Fruit fly (Drosophila melanogaster) whole organism, pupa: ENCODE data around the gene MED18.

Source experiments
- CG10348 ChIP-seq: fragments of 200-800 bp; sonication (Bioruptor generic); IDR thresholded peaks from 2 replicates; pipeline ENCODE4 v1.3.6; 2022; ENCODE audit warnings: missing biosample characterization, missing genetic modification characterization
- CG12605 ChIP-seq: fragments of 200-800 bp; sonication (Bioruptor generic); IDR thresholded peaks from 2 replicates; pipeline ENCODE4 v1.3.6; 2022; ENCODE audit warnings: missing biosample characterization, missing genetic modification characterization
- CG13204 ChIP-seq: fragments of 200-800 bp; sonication (Bioruptor generic); optimal IDR thresholded peaks from 2 replicates; lab custom pipeline; 2018; ENCODE audit warnings: missing biosample characterization, mild to moderate bottlenecking, missing genetic modification characterization, moderate library complexity
- CG14655 ChIP-seq: fragments of 200-800 bp; sonication (Bioruptor generic); optimal IDR thresholded peaks from 3 replicates; lab custom pipeline; 2017; ENCODE audit warnings: mild to moderate bottlenecking, missing biosample characterization, missing genetic modification reagents, missing genetic modification characterization
- CG15710 ChIP-seq: fragments of 200-800 bp; sonication (Bioruptor generic); optimal IDR thresholded peaks from 2 replicates; lab custom pipeline; 2018; ENCODE audit warnings: missing biosample characterization, mild to moderate bottlenecking, missing genetic modification characterization, moderate library complexity
- CG17806 ChIP-seq: fragments of 200-800 bp; sonication (Bioruptor generic); optimal IDR thresholded peaks from 2 replicates; lab custom pipeline; 2018; ENCODE audit warnings: missing biosample characterization, mild to moderate bottlenecking, missing genetic modification characterization, moderate library complexity
- CG32121 ChIP-seq: fragments of 200-800 bp; sonication (Bioruptor generic); IDR thresholded peaks from 2 replicates; pipeline ENCODE4 v1.3.6; 2022; ENCODE audit warnings: missing biosample characterization, missing genetic modification characterization
- CG34367 ChIP-seq: fragments of 200-800 bp; sonication (Bioruptor generic); optimal IDR thresholded peaks from 2 replicates; lab custom pipeline; 2018; ENCODE audit warnings: missing biosample characterization, mild to moderate bottlenecking, missing genetic modification characterization
- CG4496 ChIP-seq: fragments of 200-800 bp; sonication (Bioruptor generic); IDR thresholded peaks from 3 replicates; pipeline ENCODE4 v1.3.6; 2022; ENCODE audit warnings: missing biosample characterization, missing genetic modification characterization
- CG8159 ChIP-seq: fragments of 200-800 bp; sonication (Bioruptor generic); optimal IDR thresholded peaks from 3 replicates; lab custom pipeline; 2018; ENCODE audit warnings: missing biosample characterization, mild to moderate bottlenecking, missing genetic modification characterization, moderate library complexity
- CG8301 ChIP-seq: fragments of 200-800 bp; sonication (Bioruptor generic); optimal IDR thresholded peaks from 2 replicates; lab custom pipeline; 2018; ENCODE audit warnings: missing biosample characterization, mild to moderate bottlenecking, missing genetic modification characterization
- CG9948 ChIP-seq: fragments of 200-800 bp; sonication (Bioruptor generic); optimal IDR thresholded peaks from 2 replicates; lab custom pipeline; 2018; ENCODE audit warnings: missing biosample characterization, mild to moderate bottlenecking, missing genetic modification characterization, moderate library complexity
- D1 ChIP-seq: fragments of 200-800 bp; sonication (Bioruptor generic); optimal IDR thresholded peaks from 2 replicates; lab custom pipeline; 2018; ENCODE audit warnings: missing biosample characterization, mild to moderate bottlenecking, missing genetic modification characterization, moderate library complexity
- EcR ChIP-seq: fragments of 200-800 bp; sonication (Bioruptor generic); optimal IDR thresholded peaks from 3 replicates; lab custom pipeline; 2019; ENCODE audit warnings: missing biosample characterization, missing genetic modification characterization, mild to moderate bottlenecking, moderate library complexity, missing genetic modification reagents
- Ets98B ChIP-seq: fragments of 200-800 bp; sonication (Bioruptor generic); IDR thresholded peaks from 2 replicates; pipeline ENCODE4 v1.3.6; 2022; ENCODE audit warnings: missing biosample characterization, missing genetic modification characterization
- Pif1A ChIP-seq: fragments of 200-800 bp; sonication (Bioruptor generic); optimal IDR thresholded peaks from 3 replicates; lab custom pipeline; 2016; ENCODE audit warnings: missing biosample characterization, missing genetic modification characterization
- Pif1B ChIP-seq: fragments of 200-800 bp; sonication (Bioruptor generic); optimal IDR thresholded peaks from 3 replicates; lab custom pipeline; 2016; ENCODE audit warnings: missing biosample characterization, missing genetic modification characterization
- Snoo ChIP-seq: fragments of 200-800 bp; sonication (Bioruptor generic); optimal IDR thresholded peaks from 3 replicates; lab custom pipeline; 2017; ENCODE audit warnings: missing biosample characterization, mild to moderate bottlenecking, missing genetic modification characterization, inconsistent platforms
- fd96Ca ChIP-seq: fragments of 200-800 bp; sonication (Bioruptor generic); IDR thresholded peaks from 3 replicates; pipeline ENCODE4 v1.3.6; 2022; ENCODE audit warnings: missing biosample characterization, missing genetic modification characterization
- gl ChIP-seq: fragments of 200-800 bp; sonication (Bioruptor generic); optimal IDR thresholded peaks from 2 replicates; lab custom pipeline; 2018; ENCODE audit warnings: missing biosample characterization, mild to moderate bottlenecking, missing genetic modification characterization
- rn ChIP-seq: fragments of 200-800 bp; sonication (Bioruptor generic); IDR thresholded peaks from 2 replicates; pipeline ENCODE4 v1.3.6; 2022; ENCODE audit warnings: missing biosample characterization, missing genetic modification characterization

The MED18 gene

DNA sequence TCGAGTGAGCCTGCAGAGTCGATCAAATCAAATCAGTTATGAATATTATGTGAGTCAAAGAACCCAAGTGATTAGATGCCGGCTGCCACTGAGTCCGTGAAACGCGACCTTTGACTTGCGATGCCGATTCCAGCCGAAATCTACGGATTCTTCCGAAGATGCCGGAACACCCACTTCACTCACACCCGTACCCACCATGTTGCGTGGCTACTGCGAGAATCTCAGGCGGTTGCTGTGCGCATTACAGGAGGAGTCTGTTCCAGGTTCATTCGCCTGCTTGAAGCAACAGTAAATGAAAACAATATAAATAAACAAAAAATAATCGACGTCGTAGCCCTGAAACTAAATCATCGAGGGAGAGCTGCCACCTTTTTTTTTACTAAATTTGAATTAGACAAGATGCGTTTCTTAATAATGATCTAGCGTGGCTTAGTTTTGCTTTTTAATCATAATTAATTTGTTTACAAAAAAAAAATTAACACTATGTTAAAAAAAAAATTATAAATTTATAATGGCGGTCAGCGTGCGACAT lies 36.0 kb downstream of the MED18 start, which contains the start of gene Ldaf1:
Gene Ldaf1, minus strand, starts transcription at position 307 of the 532 bp plus-strand sequence.
- TF ChIP-seq rn (no peak), Pif1A (GFP tag; lab: Kevin White, UChicago) (no peak), EcR (GFP tag; lab: Kevin White, UChicago) (peak; percentile 39)

DNA sequence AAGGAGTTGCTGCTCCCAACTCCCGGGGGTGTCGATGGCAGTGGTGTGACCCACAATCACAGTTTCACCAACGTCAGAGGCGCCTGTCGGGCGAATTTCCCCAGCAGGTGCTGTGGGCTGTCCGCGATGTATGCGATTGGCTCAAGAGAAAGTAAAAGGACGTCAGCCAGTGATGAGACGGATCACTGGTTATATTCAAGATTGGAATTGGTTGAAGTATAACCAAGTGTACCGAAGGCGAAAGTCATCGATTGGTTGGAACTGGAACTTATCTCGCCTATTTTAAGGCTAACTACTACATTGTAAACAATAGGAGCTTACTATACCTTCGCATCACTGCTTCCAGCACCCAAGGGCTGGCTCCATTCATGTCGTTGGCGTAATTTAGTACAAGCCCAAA lies 37.4 kb downstream of the MED18 start, which contains the start of gene CG32801:
Gene CG32801, minus strand, starts transcription at position 101 of the 400 bp plus-strand sequence.
- no peak for TF ChIP-seq CG17806 (tag; lab: Kevin White, UChicago)
- TF ChIP-seq CG8301 (tag; lab: Kevin White, UChicago), result no peak
- no peak for TF ChIP-seq CG10348
- no peak for TF ChIP-seq CG13204 (GFP tag; lab: Kevin White, UChicago)
- TF ChIP-seq fd96Ca (GFP tag; lab: Robert Waterston, UW), result no peak
- no peak for TF ChIP-seq Snoo (tag; lab: Kevin White, UChicago)
- no peak for TF ChIP-seq CG15710 (tag; lab: Kevin White, UChicago)
- no peak for TF ChIP-seq gl (tag; lab: Kevin White, UChicago)

DNA sequence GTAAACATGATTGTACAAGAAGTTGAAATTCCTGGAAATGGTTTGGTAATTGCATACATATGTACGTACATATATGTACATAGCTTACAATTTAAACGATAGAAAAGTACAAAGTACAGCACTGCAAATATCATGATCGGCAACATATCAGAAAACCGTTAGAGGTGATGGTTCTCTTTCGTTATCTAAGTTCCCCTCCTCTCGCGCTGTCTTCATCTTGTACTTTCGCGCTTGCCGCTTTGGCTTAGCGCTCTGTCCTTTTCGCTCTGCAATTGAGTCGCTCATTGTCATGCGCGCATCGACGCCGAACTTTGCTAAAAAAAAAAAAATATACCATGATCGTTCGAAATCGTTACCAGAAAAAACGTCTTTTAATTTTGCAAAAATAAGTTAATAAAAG lies 38.3 kb downstream of the MED18 start:
- TF ChIP-seq D1 (tag; lab: Kevin White, UChicago) (no peak), Snoo (tag; lab: Kevin White, UChicago) (no peak), CG32121 (GFP tag; lab: Robert Waterston, UW) (no peak), CG34367 (tag; lab: Kevin White, UChicago) (no peak), CG15710 (tag; lab: Kevin White, UChicago) (no peak), Pif1A (GFP tag; lab: Kevin White, UChicago) (no peak), CG12605 (GFP tag; lab: Robert Waterston, UW) (no peak), Ets98B (GFP tag; lab: Robert Waterston, UW) (no peak), fd96Ca (GFP tag; lab: Robert Waterston, UW) (no peak), CG14655 (GFP tag; lab: Kevin White, UChicago) (no peak), CG4496 (GFP tag; lab: Robert Waterston, UW) (no peak), rn (no peak), gl (tag; lab: Kevin White, UChicago) (no peak), CG9948 (tag; lab: Kevin White, UChicago) (no peak), CG8301 (tag; lab: Kevin White, UChicago) (no peak), CG8159 (tag; lab: Kevin White, UChicago) (no peak), CG17806 (tag; lab: Kevin White, UChicago) (no peak), EcR (GFP tag; lab: Kevin White, UChicago) (no peak)

DNA sequence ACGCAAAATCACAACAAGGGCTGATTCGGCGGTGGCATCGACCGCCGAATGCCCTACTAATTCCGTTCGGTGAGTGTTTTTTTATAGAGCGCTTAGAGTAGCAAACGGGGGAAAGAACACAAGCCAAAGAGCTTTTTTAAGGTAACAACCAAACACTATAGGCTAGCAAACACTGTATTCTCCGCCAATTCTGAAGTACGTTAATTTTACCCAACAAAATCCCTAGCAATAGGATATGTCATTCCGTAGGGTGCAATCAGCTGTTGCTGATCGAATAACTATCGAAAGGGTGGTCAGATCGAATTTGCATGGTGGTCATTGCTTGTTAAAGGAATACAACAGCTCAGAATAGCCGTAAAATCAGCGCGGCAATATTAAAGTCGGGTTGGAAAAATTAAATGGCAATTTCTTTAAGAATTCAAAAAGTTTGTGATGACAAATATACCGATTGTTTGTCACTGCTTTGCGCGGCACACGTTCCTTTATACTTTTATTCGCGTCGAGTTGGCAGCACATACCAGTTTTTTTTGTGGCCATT lies 42.1 kb downstream of the MED18 start, which contains the start of gene mip130:
Gene mip130, plus strand, starts transcription at position 513 of the 538 bp plus-strand sequence.
- TF ChIP-seq Snoo (tag; lab: Kevin White, UChicago) (peak; percentile 29), gl (tag; lab: Kevin White, UChicago) (peak; percentile 21), CG8301 (tag; lab: Kevin White, UChicago) (peak; percentile 59), Ets98B (GFP tag; lab: Robert Waterston, UW) (peak; percentile 50), CG12605 (GFP tag; lab: Robert Waterston, UW) (no peak), CG14655 (GFP tag; lab: Kevin White, UChicago) (no peak), CG13204 (GFP tag; lab: Kevin White, UChicago) (no peak), fd96Ca (GFP tag; lab: Robert Waterston, UW) (peak; percentile 57; the same call in 1 of the 3 replicates), CG8159 (tag; lab: Kevin White, UChicago) (peak; percentile 63), CG32121 (GFP tag; lab: Robert Waterston, UW) (peak; percentile 41; the same call in 1 of the 2 replicates), EcR (GFP tag; lab: Kevin White, UChicago) (peak; percentile 25), CG10348 (no peak), CG34367 (tag; lab: Kevin White, UChicago) (peak; percentile 40), rn (no peak), Pif1B (GFP tag; lab: Kevin White, UChicago) (peak; percentile 47), Pif1A (GFP tag; lab: Kevin White, UChicago) (peak; percentile 59), CG4496 (GFP tag; lab: Robert Waterston, UW) (peak; percentile 62; the same call in 2 of the 3 replicates), CG9948 (tag; lab: Kevin White, UChicago) (peak; percentile 44), CG17806 (tag; lab: Kevin White, UChicago) (peak; percentile 48), CG15710 (tag; lab: Kevin White, UChicago) (peak; percentile 54), D1 (tag; lab: Kevin White, UChicago) (no peak)

DNA sequence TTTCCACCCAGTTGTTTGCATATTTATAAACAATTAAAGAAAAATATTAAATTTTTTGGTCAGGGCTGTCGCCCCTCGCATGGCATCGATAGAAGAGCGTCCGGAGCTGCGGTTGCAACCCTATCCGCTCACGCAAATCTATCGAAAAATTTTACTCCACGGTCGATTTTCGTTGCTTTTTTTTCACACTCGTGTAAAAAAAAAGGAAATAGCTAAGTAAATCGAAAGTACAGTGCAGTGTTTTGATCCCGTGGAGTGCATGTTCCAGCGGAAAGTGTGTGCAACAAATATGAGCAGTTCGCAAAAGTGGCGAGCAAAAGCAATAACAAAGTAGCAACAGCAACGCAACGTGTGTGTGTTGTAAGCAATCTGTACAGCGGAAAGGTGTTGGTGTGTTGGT lies 43.0 kb downstream of the MED18 start, which contains the start of the genes Edem1 and Rbcn-3B:
Gene Edem1, minus strand, starts transcription at position 71 of the 400 bp plus-strand sequence.
Gene Rbcn-3B, plus strand, starts transcription at position 164 of the 400 bp plus-strand sequence.
- peak; percentile 52; the same call in 2 of the 3 replicates for TF ChIP-seq CG4496 (GFP tag; lab: Robert Waterston, UW)
- TF ChIP-seq CG13204 (GFP tag; lab: Kevin White, UChicago), result no peak
- TF ChIP-seq CG8159 (tag; lab: Kevin White, UChicago), result no peak
- peak; percentile 67 for TF ChIP-seq CG12605 (GFP tag; lab: Robert Waterston, UW)
- TF ChIP-seq Snoo (tag; lab: Kevin White, UChicago), result no peak
- no peak for TF ChIP-seq fd96Ca (GFP tag; lab: Robert Waterston, UW)
- no peak for TF ChIP-seq Pif1B (GFP tag; lab: Kevin White, UChicago)
- TF ChIP-seq CG34367 (tag; lab: Kevin White, UChicago), result peak; percentile 50
- peak; percentile 53 for TF ChIP-seq Ets98B (GFP tag; lab: Robert Waterston, UW)
- TF ChIP-seq D1 (tag; lab: Kevin White, UChicago), result no peak
- peak; percentile 10 for TF ChIP-seq CG17806 (tag; lab: Kevin White, UChicago)
- peak; percentile 1 for TF ChIP-seq CG9948 (tag; lab: Kevin White, UChicago)
- TF ChIP-seq CG10348, result no peak
- no peak for TF ChIP-seq CG14655 (GFP tag; lab: Kevin White, UChicago)
- no peak for TF ChIP-seq rn
- TF ChIP-seq gl (tag; lab: Kevin White, UChicago), result peak; percentile 72
- TF ChIP-seq CG8301 (tag; lab: Kevin White, UChicago), result peak; percentile 41
- peak; percentile 1 for TF ChIP-seq EcR (GFP tag; lab: Kevin White, UChicago)
- no peak for TF ChIP-seq CG32121 (GFP tag; lab: Robert Waterston, UW)
- TF ChIP-seq CG15710 (tag; lab: Kevin White, UChicago), result peak; percentile 39
- TF ChIP-seq Pif1A (GFP tag; lab: Kevin White, UChicago), result no peak
